Comparison of ENCODE assay signal across 1 fruit fly cellular context in the genomic region with DNA sequence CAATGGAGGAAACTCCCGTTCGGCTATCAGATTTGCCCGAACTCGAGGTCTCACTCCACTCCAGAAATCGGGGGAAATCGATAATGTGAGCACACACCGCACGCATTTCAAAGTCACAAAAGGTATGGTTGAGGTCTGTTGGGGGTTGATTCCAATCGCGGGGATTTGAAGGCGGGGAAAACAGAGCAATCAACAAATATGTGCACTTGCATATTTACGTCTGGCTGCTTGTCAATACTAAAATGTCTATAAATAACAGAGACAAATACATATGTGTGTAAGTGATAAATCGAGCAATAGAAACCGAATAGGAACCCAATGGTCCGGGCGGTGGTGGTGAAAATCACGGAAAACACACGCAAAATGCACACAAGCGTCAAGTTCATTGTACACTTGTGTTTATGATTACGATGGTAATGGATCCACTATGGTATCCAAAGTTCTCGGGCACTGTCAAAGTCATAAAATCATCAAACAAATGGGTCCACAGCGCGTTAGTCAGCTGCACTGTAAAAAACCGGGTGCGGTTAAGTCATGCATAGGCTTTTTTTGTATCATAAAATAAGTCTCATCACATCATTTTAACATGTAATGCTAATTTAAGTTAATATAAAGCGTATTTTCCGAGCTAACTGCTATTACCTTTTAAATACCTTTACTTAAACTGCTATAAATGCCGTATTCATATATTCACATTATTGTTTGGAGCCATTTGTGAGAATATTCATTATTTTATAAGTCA.
TF ChIP-seq lines count a peak whose summit lies in the region.

No protein-coding gene starts in this region.

TF ChIP-seq in whole organism, embryonic, 481 proteins besides CTCF, POLR2A, EP300 and RAD21 (continued from another document and continues in another):
- TF ChIP-seq disco-r (GFP tag; optimal IDR thresholded peaks at IDR 0.05; lab: Kevin White, UChicago) (peak; percentile 80), zen (tag; optimal IDR thresholded peaks at IDR 0.05; lab: Kevin White, UChicago) (peak; percentile 70), Six4 (GFP tag; optimal IDR thresholded peaks at IDR 0.05; lab: Kevin White, UChicago) (peak; percentile 85), CG4404 (GFP tag; IDR thresholded peaks at IDR 0.05; lab: Robert Waterston, UW) (0 out of 2 replicates have a peak, but pooled peaks have one; percentile 33), pros (GFP tag; optimal IDR thresholded peaks at IDR 0.05; lab: Kevin White, UChicago) (peak; percentile 39), CG8924 (tag; optimal IDR thresholded peaks at IDR 0.05; lab: Kevin White, UChicago) (peak; percentile 72), seq (GFP tag; IDR thresholded peaks at IDR 0.05; lab: Robert Waterston, UW) (peak; percentile 90), CG3065 (GFP tag; optimal IDR thresholded peaks at IDR 0.05; lab: Kevin White, UChicago) (peak; percentile 86), CG12942 (GFP tag; optimal IDR thresholded peaks at IDR 0.05; lab: Kevin White, UChicago) (peak; percentile 87), CG9797 (GFP tag; optimal IDR thresholded peaks at IDR 0.05; lab: Kevin White, UChicago) (peak; percentile 51), ssp (GFP tag; IDR thresholded peaks at IDR 0.05; lab: Robert Waterston, UW) (peak; percentile 59; the same call in 1 of the 2 replicates), CG8089 (GFP tag; optimal IDR thresholded peaks at IDR 0.05; lab: Kevin White, UChicago) (peak; percentile 96), CG2202 (tag; optimal IDR thresholded peaks at IDR 0.05; lab: Kevin White, UChicago) (peak; percentile 97), CG1603 (tag; optimal IDR thresholded peaks at IDR 0.05; lab: Kevin White, UChicago) (peak; percentile 97), CG18619 (GFP tag; optimal IDR thresholded peaks at IDR 0.05; lab: Kevin White, UChicago) (peak; percentile 88), ci (GFP tag; IDR thresholded peaks at IDR 0.05; lab: Robert Waterston, UW) (peak; percentile 93), CG11723 (GFP tag; optimal IDR thresholded peaks at IDR 0.05; lab: Kevin White, UChicago) (peak; percentile 91), Usf (GFP tag; optimal IDR thresholded peaks at IDR 0.05; lab: Kevin White, UChicago) (peak; percentile 78), CG8290 (GFP tag; optimal IDR thresholded peaks at IDR 0.05; lab: Kevin White, UChicago) (peak; percentile 91), CG8290 (tag; optimal IDR thresholded peaks at IDR 0.05; lab: Kevin White, UChicago) (peak; percentile 95 to 96), abd-A (tag; optimal IDR thresholded peaks at IDR 0.05; lab: Kevin White, UChicago) (peak; percentile 62), Aef1 (GFP tag; IDR thresholded peaks at IDR 0.05; lab: Robert Waterston, UW) (no peak), trem (tag; optimal IDR thresholded peaks at IDR 0.05; lab: Kevin White, UChicago) (peak; percentile 62), D19B (GFP tag; optimal IDR thresholded peaks at IDR 0.05; lab: Kevin White, UChicago) (no peak), CG12744 (GFP tag; optimal IDR thresholded peaks at IDR 0.05; lab: Kevin White, UChicago) (peak; percentile 84), CG7372 (GFP tag; IDR thresholded peaks at IDR 0.05; lab: Robert Waterston, UW) (peak; percentile 28; the same call in 1 of the 2 replicates), lmd (GFP tag; IDR thresholded peaks at IDR 0.05; lab: Robert Waterston, UW) (peak; percentile 28), sc (optimal IDR thresholded peaks at IDR 0.05; lab: Kevin White, UChicago) (no peak), sc (GFP tag; optimal IDR thresholded peaks at IDR 0.05; lab: Kevin White, UChicago) (peak; percentile 96), CG9437 (GFP tag; optimal IDR thresholded peaks at IDR 0.05; lab: Kevin White, UChicago) (peak; percentile 19), twi (tag; optimal IDR thresholded peaks at IDR 0.05; lab: Kevin White, UChicago) (peak; percentile 95), CG11456 (GFP tag; IDR thresholded peaks at IDR 0.05; lab: Robert Waterston, UW) (peak; percentile 80), CG17328 (GFP tag; IDR thresholded peaks at IDR 0.05; lab: Robert Waterston, UW) (peak; percentile 85), unpg (GFP tag; optimal IDR thresholded peaks at IDR 0.05; lab: Kevin White, UChicago) (peak; percentile 84), CoRest (tag; optimal IDR thresholded peaks at IDR 0.05; lab: Kevin White, UChicago) (peak; percentile 89), CG7271 (tag; optimal IDR thresholded peaks at IDR 0.05; lab: Kevin White, UChicago) (peak; percentile 88), Dfd (GFP tag; optimal IDR thresholded peaks at IDR 0.05; lab: Kevin White, UChicago) (no peak), exex (tag; optimal IDR thresholded peaks at IDR 0.05; lab: Kevin White, UChicago) (peak; percentile 60), ash1 (GFP tag; optimal IDR thresholded peaks at IDR 0.05; lab: Kevin White, UChicago) (no peak), tap (tag; optimal IDR thresholded peaks at IDR 0.05; lab: Kevin White, UChicago) (peak; percentile 62), BtbVII (GFP tag; optimal IDR thresholded peaks at IDR 0.05; lab: Kevin White, UChicago) (peak; percentile 83), knrl (GFP tag; IDR thresholded peaks at IDR 0.05; lab: Robert Waterston, UW; ENCODE audit: partially characterized antibody) (no peak), Myb (GFP tag; optimal IDR thresholded peaks at IDR 0.05; lab: Kevin White, UChicago) (peak; percentile 56), Adf1 (GFP tag; IDR thresholded peaks at IDR 0.05; lab: Robert Waterston, UW) (no peak), CG12769 (tag; optimal IDR thresholded peaks at IDR 0.05; lab: Kevin White, UChicago) (peak; percentile 87), Atf3 (GFP tag; optimal IDR thresholded peaks at IDR 0.05; lab: Kevin White, UChicago) (peak; percentile 89), Deaf1 (tag; optimal IDR thresholded peaks at IDR 0.05; lab: Kevin White, UChicago) (peak; percentile 44), Gsc (GFP tag; IDR thresholded peaks at IDR 0.05; lab: Robert Waterston, UW) (no peak), lbe (GFP tag; optimal IDR thresholded peaks at IDR 0.05; lab: Kevin White, UChicago) (no peak), CG17829 (tag; optimal IDR thresholded peaks at IDR 0.05; lab: Kevin White, UChicago) (peak; percentile 70), insv (GFP tag; optimal IDR thresholded peaks at IDR 0.05; lab: Kevin White, UChicago) (peak in 1 of 2 experiments; percentile 32), CG4820 (GFP tag; optimal IDR thresholded peaks at IDR 0.05; lab: Kevin White, UChicago) (peak; percentile 82), CG7928 (GFP tag; optimal IDR thresholded peaks at IDR 0.05; lab: Kevin White, UChicago) (peak; percentile 41), Fer3 (tag; optimal IDR thresholded peaks at IDR 0.05; lab: Kevin White, UChicago) (peak; percentile 80), CG17186 (GFP tag; optimal IDR thresholded peaks at IDR 0.05; lab: Kevin White, UChicago) (peak; percentile 90), dmrt99B (tag; optimal IDR thresholded peaks at IDR 0.05; lab: Kevin White, UChicago) (peak; percentile 51), HmgZ (tag; optimal IDR thresholded peaks at IDR 0.05; lab: Kevin White, UChicago) (peak; percentile 77), btn (GFP tag; optimal IDR thresholded peaks at IDR 0.05; lab: Kevin White, UChicago) (peak; percentile 90), aop (GFP tag; IDR thresholded peaks at IDR 0.05; lab: Robert Waterston, UW) (0 out of 2 replicates have a peak, but pooled peaks have one; percentile 40), Mrtf (GFP tag; IDR thresholded peaks at IDR 0.05; lab: Robert Waterston, UW) (peak; percentile 79), CG2129 (GFP tag; IDR thresholded peaks at IDR 0.05; lab: Robert Waterston, UW; ENCODE audit: partially characterized antibody) (no peak), run (tag; optimal IDR thresholded peaks at IDR 0.05; lab: Kevin White, UChicago) (peak; percentile 23), Hr3 (GFP tag; optimal IDR thresholded peaks at IDR 0.05; lab: Kevin White, UChicago) (peak; percentile 65), CG2120 (GFP tag; optimal IDR thresholded peaks at IDR 0.05; lab: Kevin White, UChicago) (no peak), Xrp1 (GFP tag; IDR thresholded peaks at IDR 0.05; lab: Robert Waterston, UW) (peak; percentile 97), az2 (GFP tag; optimal IDR thresholded peaks at IDR 0.05; lab: Kevin White, UChicago) (peak; percentile 49), CG10147 (GFP tag; optimal IDR thresholded peaks at IDR 0.05; lab: Kevin White, UChicago) (peak; percentile 47), Rfx (GFP tag; IDR thresholded peaks at IDR 0.05; lab: Robert Waterston, UW) (peak; percentile 54; the same call in 1 of the 2 replicates), CG13775 (GFP tag; optimal IDR thresholded peaks at IDR 0.05; lab: Kevin White, UChicago) (peak; percentile 74), CG15479 (GFP tag; optimal IDR thresholded peaks at IDR 0.05; lab: Kevin White, UChicago) (peak; percentile 37), Bgb (GFP tag; IDR thresholded peaks at IDR 0.05; lab: Robert Waterston, UW; ENCODE audit: partially characterized antibody) (no peak), gem (tag; optimal IDR thresholded peaks at IDR 0.05; lab: Kevin White, UChicago) (peak; percentile 90), phol (tag; optimal IDR thresholded peaks at IDR 0.05; lab: Kevin White, UChicago) (peak; percentile 75), fu2 (GFP tag; optimal IDR thresholded peaks at IDR 0.05; lab: Kevin White, UChicago) (peak; percentile 60), CG15269 (tag; optimal IDR thresholded peaks at IDR 0.05; lab: Kevin White, UChicago) (peak; percentile 75), lola (GFP tag; optimal IDR thresholded peaks at IDR 0.05; lab: Kevin White, UChicago) (peak in 1 of 3 experiments; percentile 94), Stat92E (GFP tag; optimal IDR thresholded peaks at IDR 0.05; lab: Kevin White, UChicago) (peak in 1 of 3 experiments; percentile 31), mld (GFP tag; IDR thresholded peaks at IDR 0.05; lab: Robert Waterston, UW; ENCODE audit: partially characterized antibody) (no peak), CG17385 (GFP tag; optimal IDR thresholded peaks at IDR 0.05; lab: Kevin White, UChicago) (peak; percentile 43), cwo (GFP tag; optimal IDR thresholded peaks at IDR 0.05; lab: Kevin White, UChicago) (peak; percentile 39), Atf-2 (GFP tag; optimal IDR thresholded peaks at IDR 0.05; lab: Kevin White, UChicago) (peak; percentile 87), CG11504 (tag; optimal IDR thresholded peaks at IDR 0.05; lab: Kevin White, UChicago) (peak; percentile 78), HHEX (GFP tag; optimal IDR thresholded peaks at IDR 0.05; lab: Kevin White, UChicago) (peak; percentile 93), nau (GFP tag; optimal IDR thresholded peaks at IDR 0.05; lab: Kevin White, UChicago) (peak; percentile 90), CG12391 (tag; optimal IDR thresholded peaks at IDR 0.05; lab: Kevin White, UChicago) (peak; percentile 70), Elba2 (GFP tag; optimal IDR thresholded peaks at IDR 0.05; lab: Kevin White, UChicago) (no peak), org-1 (GFP tag; optimal IDR thresholded peaks at IDR 0.05; lab: Kevin White, UChicago) (peak; percentile 94), p53 (GFP tag; optimal IDR thresholded peaks at IDR 0.05; lab: Kevin White, UChicago) (peak; percentile 82), prd (optimal IDR thresholded peaks at IDR 0.05; lab: Kevin White, UChicago) (no peak), prd (GFP tag; IDR thresholded peaks at IDR 0.05; lab: Robert Waterston, UW) (peak; percentile 66), emc (GFP tag; optimal IDR thresholded peaks at IDR 0.05; lab: Kevin White, UChicago) (peak; percentile 3), fru (optimal IDR thresholded peaks at IDR 0.05; lab: Kevin White, UChicago) (no peak), CG10209 (GFP tag; optimal IDR thresholded peaks at IDR 0.05; lab: Kevin White, UChicago) (peak; percentile 95), CHES-1-like (GFP tag; optimal IDR thresholded peaks at IDR 0.05; lab: Kevin White, UChicago) (peak; percentile 90), Max (GFP tag; optimal IDR thresholded peaks at IDR 0.05; lab: Kevin White, UChicago) (peak; percentile 81), Sox100B (GFP tag; optimal IDR thresholded peaks at IDR 0.05; lab: Kevin White, UChicago) (peak; percentile 83), CG43689 (GFP tag; IDR thresholded peaks at IDR 0.05; lab: Robert Waterston, UW) (0 out of 2 replicates have a peak, but pooled peaks have one; percentile 36), CG9932 (GFP tag; IDR thresholded peaks at IDR 0.05; lab: Robert Waterston, UW) (no peak), Hsf (GFP tag; optimal IDR thresholded peaks at IDR 0.05; lab: Kevin White, UChicago) (peak; percentile 78), CG14965 (GFP tag; optimal IDR thresholded peaks at IDR 0.05; lab: Kevin White, UChicago; ENCODE audit: borderline replicate concordance) (peak; percentile 88), bcd (GFP tag; optimal IDR thresholded peaks at IDR 0.05; lab: Kevin White, UChicago) (peak; percentile 88), dpn (GFP tag; optimal IDR thresholded peaks at IDR 0.05; lab: Kevin White, UChicago) (peak; percentile 49 to 79), H15 (GFP tag; IDR thresholded peaks at IDR 0.05; lab: Robert Waterston, UW) (peak; percentile 81), schlank (tag; optimal IDR thresholded peaks at IDR 0.05; lab: Kevin White, UChicago) (peak; percentile 67), unc-4 (GFP tag; IDR thresholded peaks at IDR 0.05; lab: Robert Waterston, UW; ENCODE audit: partially characterized antibody) (no peak), CG7556 (GFP tag; optimal IDR thresholded peaks at IDR 0.05; lab: Kevin White, UChicago) (peak; percentile 86), Neu2 (GFP tag; optimal IDR thresholded peaks at IDR 0.05; lab: Kevin White, UChicago; ENCODE audit: borderline replicate concordance) (peak; percentile 51), sim (GFP tag; IDR thresholded peaks at IDR 0.05; lab: Robert Waterston, UW) (peak; percentile 82), Bdp1 (GFP tag; optimal IDR thresholded peaks at IDR 0.05; lab: Kevin White, UChicago) (peak; percentile 88), NC2α (GFP tag; optimal IDR thresholded peaks at IDR 0.05; lab: Kevin White, UChicago) (peak; percentile 96), CG4328 (GFP tag; optimal IDR thresholded peaks at IDR 0.05; lab: Kevin White, UChicago) (peak; percentile 83), Abd-B (GFP tag; optimal IDR thresholded peaks at IDR 0.05; lab: Kevin White, UChicago) (peak; percentile 60), slp2 (GFP tag; optimal IDR thresholded peaks at IDR 0.05; lab: Kevin White, UChicago) (peak; percentile 50), lab (GFP tag; optimal IDR thresholded peaks at IDR 0.05; lab: Kevin White, UChicago) (peak; percentile 91), CG7839 (tag; optimal IDR thresholded peaks at IDR 0.05; lab: Kevin White, UChicago) (peak; percentile 65), al (GFP tag; IDR thresholded peaks at IDR 0.05; lab: Robert Waterston, UW) (no peak), fd96Cb (tag; optimal IDR thresholded peaks at IDR 0.05; lab: Kevin White, UChicago) (peak; percentile 76), z (GFP tag; IDR thresholded peaks at IDR 0.05; lab: Robert Waterston, UW) (peak; percentile 68), CkIIα-i1 (GFP tag; IDR thresholded peaks at IDR 0.05; lab: Robert Waterston, UW) (peak; percentile 58; the same call in 1 of the 2 replicates), GATAe (GFP tag; conservative IDR thresholded peaks at IDR 0.05; lab: Robert Waterston, UW) (no peak)
